Fruit fly (Drosophila melanogaster) whole organism, pupa: Measurements from ENCODE around the gene Sfp65A.

ENCODE experiments used
- CG34367 ChIP-seq: fragments of 200-800 bp; sonication (Bioruptor generic); optimal IDR thresholded peaks from 2 replicates; lab custom pipeline; 2018; ENCODE audit warnings: missing biosample characterization, mild to moderate bottlenecking, missing genetic modification characterization
- EcR ChIP-seq: fragments of 200-800 bp; sonication (Bioruptor generic); optimal IDR thresholded peaks from 3 replicates; lab custom pipeline; 2019; ENCODE audit warnings: missing biosample characterization, missing genetic modification characterization, mild to moderate bottlenecking, moderate library complexity, missing genetic modification reagents
- Pif1A ChIP-seq: fragments of 200-800 bp; sonication (Bioruptor generic); optimal IDR thresholded peaks from 3 replicates; lab custom pipeline; 2016; ENCODE audit warnings: missing biosample characterization, missing genetic modification characterization

DNA sequence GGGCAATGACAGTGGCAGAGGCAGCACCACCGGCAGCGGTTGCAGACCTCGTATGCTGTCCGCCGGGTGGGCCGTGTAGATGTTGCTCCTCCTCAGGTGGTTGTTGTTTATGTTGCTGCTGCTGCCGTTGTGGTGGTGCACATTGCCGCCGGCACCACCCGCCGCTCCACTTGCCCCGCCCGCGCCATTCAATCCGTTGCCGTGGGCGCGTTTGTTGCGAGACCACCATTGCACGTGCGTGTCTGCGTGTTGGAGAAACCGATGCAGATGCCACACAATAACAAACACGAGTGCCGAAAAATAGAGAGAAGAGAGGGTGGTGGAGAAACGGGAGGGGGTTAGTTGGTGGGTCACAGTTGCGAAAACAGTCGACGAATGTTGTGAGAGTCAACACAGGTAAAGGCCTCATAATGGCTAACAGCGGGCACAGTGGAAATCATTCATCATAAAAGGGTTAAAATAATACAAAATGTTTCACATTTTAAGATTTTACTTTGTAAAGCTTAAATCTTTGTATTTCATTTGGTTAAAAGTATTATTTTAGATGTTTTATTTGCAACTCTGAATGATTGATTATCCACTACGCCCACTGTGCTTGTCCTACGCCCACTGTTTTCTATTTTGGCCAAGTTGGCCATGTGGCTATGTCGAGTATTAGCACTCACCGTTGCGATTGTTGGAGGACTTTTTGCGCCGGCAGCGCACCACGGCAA, 18.5 kb upstream of the Sfp65A start:
- TF ChIP-seq Pif1A (GFP tag; lab: Kevin White, UChicago), result peak; percentile 27
- TF ChIP-seq EcR (GFP tag; lab: Kevin White, UChicago), result no peak
- no peak for TF ChIP-seq CG34367 (tag; lab: Kevin White, UChicago)
